Worm (Caenorhabditis elegans) whole organism, late embryonic: ENCODE measurements around the gene ZK228.3.

Experiments
- C08G9.2 ChIP-seq: sonication (generic microtip); optimal IDR thresholded peaks from 2 replicates; lab custom pipeline; 2016; ENCODE audit warnings: mild to moderate bottlenecking, missing genetic modification characterization, moderate library complexity, missing compliant biosample characterization
- C38D4.7 ChIP-seq: fragments of 200-800 bp; sonication (Bioruptor generic); optimal IDR thresholded peaks from 2 replicates; lab custom pipeline; 2018; ENCODE audit warnings: mild to moderate bottlenecking, missing genetic modification characterization, moderate library complexity, missing compliant biosample characterization
- F13H6.1 ChIP-seq: sonication (generic microtip); optimal IDR thresholded peaks from 2 replicates; lab custom pipeline; 2016; ENCODE audit warnings: missing genetic modification characterization, missing compliant biosample characterization
- K09A11.1 ChIP-seq: sonication (generic microtip); optimal IDR thresholded peaks from 2 replicates; lab custom pipeline; 2017; ENCODE audit warnings: antibody characterized with exemption, mild to moderate bottlenecking, missing genetic modification characterization, missing compliant biosample characterization; ENCODE audit not compliant: insufficient read depth
- T23F11.4 ChIP-seq: fragments of 200-800 bp; sonication (Bioruptor generic); optimal IDR thresholded peaks from 2 replicates; lab custom pipeline; 2018; ENCODE audit warnings: mild to moderate bottlenecking, missing genetic modification characterization, missing compliant biosample characterization
- Y22D7AL.16 ChIP-seq: sonication (generic microtip); optimal IDR thresholded peaks from 2 replicates; lab custom pipeline; 2016; ENCODE audit warnings: missing genetic modification characterization, missing compliant biosample characterization
- ama-1 ChIP-seq: fragments of 150-350 bp; optimal IDR thresholded peaks from 2 replicates; lab custom pipeline; 2014
- ceh-18 ChIP-seq: sonication (generic microtip); optimal IDR thresholded peaks from 2 replicates; lab custom pipeline; 2016; ENCODE audit warnings: missing genetic modification characterization, missing compliant biosample characterization
- ceh-22 ChIP-seq: sonication (generic microtip); optimal IDR thresholded peaks from 2 replicates; lab custom pipeline; 2017; ENCODE audit warnings: missing biosample characterization, missing genetic modification characterization
- ceh-24 ChIP-seq: sonication (generic microtip); optimal IDR thresholded peaks from 2 replicates; lab custom pipeline; 2016; ENCODE audit warnings: mild to moderate bottlenecking, missing genetic modification characterization, missing compliant biosample characterization
- ceh-30 ChIP-seq: fragments of 150-350 bp; optimal IDR thresholded peaks from 2 replicates; lab custom pipeline; 2014; ENCODE audit warnings: missing biosample characterization, missing genetic modification characterization
- ceh-34 ChIP-seq: sonication (generic microtip); optimal IDR thresholded peaks from 2 replicates; lab custom pipeline; 2016; ENCODE audit warnings: mild to moderate bottlenecking, missing genetic modification characterization, missing compliant biosample characterization
- ceh-45 ChIP-seq: fragments of 200-800 bp; sonication (Bioruptor generic); IDR thresholded peaks from 2 replicates; pipeline ENCODE4 v1.3.6; 2022; ENCODE audit warnings: missing genetic modification reagents, missing genetic modification characterization, missing compliant biosample characterization
- ceh-6 ChIP-seq: fragments of 200-800 bp; sonication (Bioruptor generic); optimal IDR thresholded peaks from 2 replicates; lab custom pipeline; 2018; ENCODE audit warnings: mild to moderate bottlenecking, missing genetic modification characterization, missing compliant biosample characterization
- ceh-9 ChIP-seq: sonication (generic microtip); optimal IDR thresholded peaks from 2 replicates; lab custom pipeline; 2016; ENCODE audit warnings: mild to moderate bottlenecking, missing genetic modification characterization, inconsistent platforms, missing compliant biosample characterization
- dve-1 ChIP-seq: sonication (generic microtip); optimal IDR thresholded peaks from 2 replicates; lab custom pipeline; 2017; ENCODE audit warnings: antibody characterized with exemption, mild to moderate bottlenecking, missing genetic modification characterization, missing compliant biosample characterization
- elt-2 ChIP-seq: sonication (generic microtip); optimal IDR thresholded peaks from 2 replicates; lab custom pipeline; 2016; ENCODE audit warnings: missing genetic modification reagents, missing genetic modification characterization, missing compliant biosample characterization
- elt-4 ChIP-seq: sonication (generic microtip); optimal IDR thresholded peaks from 2 replicates; lab custom pipeline; 2016; ENCODE audit warnings: missing genetic modification characterization, missing compliant biosample characterization
- ets-4 ChIP-seq: sonication (generic microtip); optimal IDR thresholded peaks from 2 replicates; lab custom pipeline; 2016; ENCODE audit warnings: missing genetic modification characterization, missing compliant biosample characterization
- fkh-10 ChIP-seq: fragments of 150-350 bp; optimal IDR thresholded peaks from 2 replicates; lab custom pipeline; 2014; ENCODE audit warnings: missing biosample characterization, missing genetic modification reagents, missing genetic modification characterization
- gmeb-2 ChIP-seq: sonication (generic microtip); optimal IDR thresholded peaks from 2 replicates; lab custom pipeline; 2016; ENCODE audit warnings: missing genetic modification characterization, inconsistent platforms, missing compliant biosample characterization
- hlh-13 ChIP-seq: fragments of 200-800 bp; sonication (Bioruptor generic); optimal IDR thresholded peaks from 2 replicates; lab custom pipeline; 2018; ENCODE audit warnings: mild to moderate bottlenecking, missing genetic modification characterization, missing compliant biosample characterization
- hlh-6 ChIP-seq: sonication (generic microtip); optimal IDR thresholded peaks from 2 replicates; lab custom pipeline; 2016; ENCODE audit warnings: missing genotype, missing genetic modification characterization, missing compliant biosample characterization
- hlh-8 ChIP-seq: sonication (generic microtip); optimal IDR thresholded peaks from 2 replicates; lab custom pipeline; 2016; ENCODE audit warnings: missing genotype, missing genetic modification characterization, missing compliant biosample characterization
- lin-11 ChIP-seq: fragments of 200-800 bp; sonication (Bioruptor generic); optimal IDR thresholded peaks from 2 replicates; lab custom pipeline; 2018; ENCODE audit warnings: mild to moderate bottlenecking, missing genetic modification characterization, missing compliant biosample characterization
- nhr-11 ChIP-seq: fragments of 150-350 bp; optimal IDR thresholded peaks from 2 replicates; lab custom pipeline; 2014; ENCODE audit warnings: missing biosample characterization, missing genetic modification characterization
- nhr-232 ChIP-seq: sonication (generic microtip); optimal IDR thresholded peaks from 2 replicates; lab custom pipeline; 2016; ENCODE audit warnings: missing genetic modification characterization, missing compliant biosample characterization
- pag-3 ChIP-seq: sonication (generic microtip); optimal IDR thresholded peaks from 2 replicates; lab custom pipeline; 2016; ENCODE audit warnings: missing compliant biosample characterization, missing genetic modification characterization, borderline replicate concordance
- pqm-1 ChIP-seq: sonication (generic microtip); optimal IDR thresholded peaks from 2 replicates; lab custom pipeline; 2016; ENCODE audit warnings: missing genetic modification characterization, missing compliant biosample characterization
- pros-1 ChIP-seq: fragments of 150-350 bp; optimal IDR thresholded peaks from 2 replicates; lab custom pipeline; 2014; ENCODE audit warnings: missing biosample characterization, missing genetic modification reagents, missing genetic modification characterization
- sdc-2 ChIP-seq: sonication (generic microtip); optimal IDR thresholded peaks from 2 replicates; lab custom pipeline; 2016; ENCODE audit warnings: missing genotype, missing genetic modification characterization, missing compliant biosample characterization
- sox-2 ChIP-seq: fragments of 200-800 bp; sonication (Bioruptor generic); IDR thresholded peaks from 2 replicates; pipeline ENCODE4 v1.3.6; 2022; ENCODE audit warnings: missing genetic modification reagents, missing genetic modification characterization, missing compliant biosample characterization
- sox-4 ChIP-seq: sonication (generic microtip); optimal IDR thresholded peaks from 2 replicates; lab custom pipeline; 2017; ENCODE audit warnings: mild to moderate bottlenecking, missing genetic modification characterization, inconsistent platforms, missing compliant biosample characterization
- ttx-3 ChIP-seq: sonication (generic microtip); optimal IDR thresholded peaks from 2 replicates; lab custom pipeline; 2016; ENCODE audit warnings: missing genetic modification reagents, missing genetic modification characterization, missing compliant biosample characterization
- unc-3 ChIP-seq, 2 experiments: fragments of 200-800 bp in 1 of 2; sonication (Bioruptor generic) in 1 of 2; sonication (generic microtip) in 1 of 2; conservative IDR thresholded peaks in 1 of 2; optimal IDR thresholded peaks in 1 of 2; 2 replicates each; pipeline versions ENCODE4 v1.3.6 to Lab custom; 2016 to 2022; ENCODE audit warnings: missing compliant biosample characterization in 2 of 2, missing genetic modification characterization in 2 of 2, missing genetic modification reagents in 1 of 2
- zip-5 ChIP-seq: sonication (generic microtip); optimal IDR thresholded peaks from 2 replicates; lab custom pipeline; 2016; ENCODE audit warnings: missing genetic modification characterization, missing compliant biosample characterization
- ztf-16 ChIP-seq: sonication (generic microtip); optimal IDR thresholded peaks from 2 replicates; lab custom pipeline; 2017; ENCODE audit warnings: missing genetic modification characterization, missing compliant biosample characterization

Gene ZK228.3

DNA sequence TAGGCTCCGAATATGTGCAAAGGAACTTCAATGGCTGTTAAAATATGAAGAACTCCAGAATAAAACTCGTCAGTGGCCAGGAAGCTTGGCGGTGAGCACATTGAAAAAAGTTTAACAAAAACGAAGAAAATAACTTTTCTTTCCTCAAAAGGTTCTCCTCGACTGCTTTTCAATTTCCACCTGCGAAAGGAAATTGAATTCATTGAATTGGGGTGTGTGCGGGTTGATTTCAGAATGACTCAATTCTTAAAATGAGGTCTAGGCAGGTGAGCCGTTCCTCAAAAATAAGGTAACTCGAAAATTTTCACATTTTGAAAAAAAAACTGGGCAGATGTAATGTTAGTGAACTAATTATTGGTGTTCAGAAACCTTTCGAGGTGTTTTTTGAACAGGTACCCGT, 12.4 kb upstream of the ZK228.3 start, which contains the start of gene srh-182:
TSS of gene srh-182 (minus strand) at position 101 of the 400 bp plus-strand sequence.
- no peak for TF ChIP-seq elt-4 (tag; lab: Kevin White, UChicago)

DNA sequence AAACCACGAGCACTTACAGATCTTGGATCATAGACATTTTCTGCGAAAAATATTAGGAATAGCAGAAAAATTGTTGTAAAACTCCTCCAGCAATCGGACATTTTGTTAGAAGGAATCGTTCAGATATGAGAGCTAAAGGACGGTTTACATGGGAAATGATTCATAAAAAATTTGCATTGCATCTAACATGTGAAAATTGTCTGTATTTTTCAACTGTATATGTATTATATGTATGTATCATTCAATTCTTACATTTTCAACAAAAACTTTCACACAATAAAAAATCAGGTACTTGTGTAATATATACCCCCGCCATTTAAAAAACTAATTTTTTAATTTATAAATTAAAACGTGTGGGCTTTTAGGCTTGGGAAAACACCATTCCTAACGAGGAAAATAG, 7.0 kb upstream of the ZK228.3 start, which contains the start of gene ZK228.13:
TSS of gene ZK228.13 (minus strand) at position 101 of the 400 bp plus-strand sequence.
- no peak for TF ChIP-seq ceh-45 (GFP tag; lab: Robert Waterston, UW)
- TF ChIP-seq pag-3, result no peak
- TF ChIP-seq lin-11, result no peak
- TF ChIP-seq unc-3 (GFP tag; conservative IDR thresholded peaks at IDR 0.05; lab: Robert Waterston, UW), result no peak
- TF ChIP-seq unc-3 (tag; optimal IDR thresholded peaks at IDR 0.05; lab: Kevin White, UChicago), result no peak
- TF ChIP-seq ceh-24 (tag; lab: Kevin White, UChicago), result no peak
- no peak for TF ChIP-seq ceh-22
- TF ChIP-seq ztf-16 (tag; lab: Kevin White, UChicago), result no peak
- TF ChIP-seq dve-1 (tag; lab: Kevin White, UChicago), result no peak
- TF ChIP-seq ceh-6, result no peak

DNA sequence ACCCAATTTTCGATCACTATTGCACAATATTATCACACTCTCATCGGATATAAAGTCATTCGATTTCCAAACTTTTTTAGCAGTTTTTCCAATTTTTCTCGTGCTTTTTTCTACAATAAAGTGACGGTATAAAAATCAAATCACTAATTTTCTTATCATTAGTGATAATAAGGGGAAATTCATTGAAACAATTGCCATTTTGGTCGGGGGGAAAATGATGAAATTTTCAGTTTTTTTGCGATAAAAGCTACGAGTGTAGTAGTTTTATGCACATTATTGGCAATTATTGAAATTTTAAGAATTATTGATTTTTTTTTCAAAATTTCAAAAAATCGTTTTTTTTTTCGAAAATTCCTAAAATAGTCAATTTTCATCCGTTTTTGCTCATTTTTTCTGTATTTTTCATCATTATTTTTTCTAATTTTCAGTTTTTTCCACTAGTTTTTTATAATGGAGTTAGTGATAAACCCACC, 1.4 kb upstream of the ZK228.3 start, which contains the start of gene ZK228.4:
TSS of gene ZK228.4 (plus strand) at position 423 of the 473 bp plus-strand sequence.
- TF ChIP-seq Y22D7AL.16 (tag; lab: Kevin White, UChicago) (no peak), unc-3 (GFP tag; conservative IDR thresholded peaks at IDR 0.05; lab: Robert Waterston, UW) (no peak), unc-3 (tag; optimal IDR thresholded peaks at IDR 0.05; lab: Kevin White, UChicago) (no peak), pag-3 (no peak), elt-2 (tag; lab: Kevin White, UChicago) (peak; percentile 2)

- TF ChIP-seq ceh-30 (tag; lab: Kevin White, UChicago), result no peak
- no peak for TF ChIP-seq T23F11.4 (GFP tag; lab: Kevin White, UChicago)
- TF ChIP-seq nhr-232 (tag; lab: Kevin White, UChicago), result no peak
- no peak for TF ChIP-seq ztf-16 (tag; lab: Kevin White, UChicago)
- no peak for TF ChIP-seq hlh-8 (tag; lab: Kevin White, UChicago)
- no peak for TF ChIP-seq C38D4.7 (GFP tag; lab: Kevin White, UChicago)
- TF ChIP-seq K09A11.1, result no peak
- TF ChIP-seq ets-4 (tag; lab: Kevin White, UChicago), result no peak
- TF ChIP-seq ceh-9 (tag; lab: Kevin White, UChicago), result no peak
- no peak for TF ChIP-seq ttx-3 (tag; lab: Kevin White, UChicago)
- TF ChIP-seq ceh-6, result no peak
- TF ChIP-seq, all 69 proteins: peak for 0
Observed at ce11 chrV:18456574-18456973, 4.5 kb downstream of the ZK228.3 start, which contains the start of gene ZK228.10. ZK228.10 (plus strand) TSS chrV:18456874.

DNA sequence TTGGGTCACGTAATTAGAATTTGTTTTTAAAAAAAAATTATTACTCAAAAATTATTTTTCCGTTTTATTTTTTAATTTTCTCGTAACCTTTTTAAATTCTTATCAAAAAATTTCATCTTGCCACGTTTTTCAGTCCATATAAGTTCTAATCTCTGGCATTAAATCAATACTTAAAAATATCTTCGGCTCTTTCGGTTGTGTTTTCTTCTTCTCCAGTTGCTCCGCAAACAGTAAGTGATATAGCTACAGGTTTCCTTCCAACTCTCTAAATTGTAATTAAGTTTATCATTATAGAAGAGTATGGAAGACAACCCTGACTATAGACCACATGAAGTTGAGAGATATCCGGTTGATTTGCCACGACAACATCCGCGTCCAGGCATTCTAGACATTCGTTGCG, 16.9 kb downstream of the ZK228.3 start, which contains the start of gene ZK228.1:
TSS of gene ZK228.1 (plus strand) at position 301 of the 400 bp plus-strand sequence.
- no peak for TF ChIP-seq ttx-3 (tag; lab: Kevin White, UChicago)
- no peak for TF ChIP-seq pqm-1
- no peak for TF ChIP-seq ama-1 (lab: Kevin White, UChicago)
- no peak for TF ChIP-seq hlh-6 (tag; lab: Kevin White, UChicago)
- no peak for TF ChIP-seq ztf-16 (tag; lab: Kevin White, UChicago)
- no peak for TF ChIP-seq C08G9.2
- TF ChIP-seq hlh-13 (GFP tag; lab: Kevin White, UChicago), result no peak
- TF ChIP-seq nhr-11, result no peak
- TF ChIP-seq zip-5 (tag; lab: Kevin White, UChicago), result no peak
- TF ChIP-seq Y22D7AL.16 (tag; lab: Kevin White, UChicago), result no peak
- TF ChIP-seq sox-4 (tag; lab: Kevin White, UChicago), result no peak
- TF ChIP-seq gmeb-2 (tag; lab: Kevin White, UChicago), result no peak
- TF ChIP-seq ceh-18 (tag; lab: Kevin White, UChicago), result no peak
- TF ChIP-seq sox-2 (GFP tag; lab: Robert Waterston, UW), result no peak
- TF ChIP-seq ceh-34 (tag; lab: Kevin White, UChicago), result no peak
- TF ChIP-seq F13H6.1 (tag; lab: Kevin White, UChicago), result no peak
- no peak for TF ChIP-seq fkh-10 (GFP tag; lab: Kevin White, UChicago)
- no peak for TF ChIP-seq unc-3 (GFP tag; conservative IDR thresholded peaks at IDR 0.05; lab: Robert Waterston, UW)
- TF ChIP-seq unc-3 (tag; optimal IDR thresholded peaks at IDR 0.05; lab: Kevin White, UChicago), result no peak
- TF ChIP-seq pros-1 (tag; lab: Kevin White, UChicago), result no peak
- TF ChIP-seq sdc-2, result no peak
